Fruit fly (Drosophila melanogaster): ENCODE measurements around the gene CG34124.
A peak's percentile ranks its signal among the peaks of the same experiment; 100 is the strongest.

CG34124 gene

dm6 chr2L:4999389-5000032, 41.3 kb downstream of the CG34124 start (continued):
- TF ChIP-seq Nf-YB (GFP tag; optimal IDR thresholded peaks at IDR 0.05), result peak; percentile 11
- TF ChIP-seq Scr (GFP tag; IDR thresholded peaks at IDR 0.05; ENCODE audit: partially characterized antibody), result no peak
- no peak for TF ChIP-seq Tbp (GFP tag; optimal IDR thresholded peaks at IDR 0.05)
- peak; percentile 29 for TF ChIP-seq CG8359 (GFP tag; optimal IDR thresholded peaks at IDR 0.05; ENCODE audit: borderline replicate concordance)
- peak; percentile 73; the same call in 1 of the 2 replicates for TF ChIP-seq CG1024 (GFP tag; IDR thresholded peaks at IDR 0.05)
- TF ChIP-seq pan (optimal IDR thresholded peaks at IDR 0.05), result no peak
- peak in 1 of 2 experiments; percentile 73 for TF ChIP-seq pan (GFP tag; optimal IDR thresholded peaks at IDR 0.05 in 1 of 2, IDR thresholded peaks at IDR 0.05 in 1 of 2)
- no peak for TF ChIP-seq CG2875 (GFP tag; optimal IDR thresholded peaks at IDR 0.05)
- TF ChIP-seq bigmax (GFP tag; optimal IDR thresholded peaks at IDR 0.05), result no peak
- TF ChIP-seq nerfin-2 (GFP tag; IDR thresholded peaks at IDR 0.05; ENCODE audit: partially characterized antibody), result no peak
- no peak for TF ChIP-seq mld (GFP tag; IDR thresholded peaks at IDR 0.05; ENCODE audit: partially characterized antibody)
- TF ChIP-seq Xrp1 (GFP tag; IDR thresholded peaks at IDR 0.05), result peak; percentile 73
- TF ChIP-seq sd (tag; optimal IDR thresholded peaks at IDR 0.05), result no peak
- TF ChIP-seq pum (GFP tag; optimal IDR thresholded peaks at IDR 0.05), result peak; percentile 43
- peak; percentile 24 for TF ChIP-seq CG31388 (GFP tag; optimal IDR thresholded peaks at IDR 0.05)
- peak; percentile 2 for TF ChIP-seq pho (GFP tag; optimal IDR thresholded peaks at IDR 0.05)
- no peak for TF ChIP-seq CG8089 (GFP tag; optimal IDR thresholded peaks at IDR 0.05)
- TF ChIP-seq C15 (GFP tag; IDR thresholded peaks at IDR 0.05), result 0 out of 3 replicates have a peak, but pooled peaks have one; percentile 34
- TF ChIP-seq CG12391 (tag; optimal IDR thresholded peaks at IDR 0.05), result peak; percentile 60
- TF ChIP-seq usp (GFP tag; optimal IDR thresholded peaks at IDR 0.05), result no peak
- peak; percentile 21 for TF ChIP-seq Six4 (GFP tag; optimal IDR thresholded peaks at IDR 0.05)
- TF ChIP-seq ap (GFP tag; IDR thresholded peaks at IDR 0.05), result peak; percentile 49; the same call in 1 of the 2 replicates
- TF ChIP-seq CG4424 (GFP tag; optimal IDR thresholded peaks at IDR 0.05), result peak; percentile 61
- no peak for TF ChIP-seq Stat92E (GFP tag; optimal IDR thresholded peaks at IDR 0.05)
- TF ChIP-seq Fer2 (tag; optimal IDR thresholded peaks at IDR 0.05), result peak; percentile 40
- peak; percentile 12 for TF ChIP-seq ERR (GFP tag; optimal IDR thresholded peaks at IDR 0.05)
- peak; percentile 40 for TF ChIP-seq sima (GFP tag; optimal IDR thresholded peaks at IDR 0.05)
- no peak for TF ChIP-seq HmgD (GFP tag; optimal IDR thresholded peaks at IDR 0.05)
- TF ChIP-seq chif (GFP tag; optimal IDR thresholded peaks at IDR 0.05), result peak; percentile 50 to 67
- peak; percentile 7 for TF ChIP-seq cato (GFP tag; optimal IDR thresholded peaks at IDR 0.05; ENCODE audit: borderline replicate concordance)
- TF ChIP-seq vnd (GFP tag; IDR thresholded peaks at IDR 0.05; ENCODE audit: partially characterized antibody), result no peak
- TF ChIP-seq lilli (GFP tag; optimal IDR thresholded peaks at IDR 0.05), result peak; percentile 67
- TF ChIP-seq CG30431 (GFP tag; optimal IDR thresholded peaks at IDR 0.05), result peak; percentile 70
- TF ChIP-seq prd (optimal IDR thresholded peaks at IDR 0.05), result no peak
- peak; percentile 87 for TF ChIP-seq prd (GFP tag; IDR thresholded peaks at IDR 0.05)
- no peak for TF ChIP-seq Lpt (GFP tag; optimal IDR thresholded peaks at IDR 0.05)
- TF ChIP-seq cas (GFP tag; IDR thresholded peaks at IDR 0.05), result no peak
- peak; percentile 48 for TF ChIP-seq jumu (GFP tag; optimal IDR thresholded peaks at IDR 0.05)
- peak; percentile 14 for TF ChIP-seq NC2α (GFP tag; optimal IDR thresholded peaks at IDR 0.05)
- TF ChIP-seq CoRest (tag; optimal IDR thresholded peaks at IDR 0.05), result peak; percentile 75
- TF ChIP-seq CG14710 (tag; optimal IDR thresholded peaks at IDR 0.05), result peak; percentile 24
- TF ChIP-seq CG7745 (tag; optimal IDR thresholded peaks at IDR 0.05), result no peak
- TF ChIP-seq CG33213 (GFP tag; optimal IDR thresholded peaks at IDR 0.05), result peak; percentile 47
- TF ChIP-seq dm (GFP tag; optimal IDR thresholded peaks at IDR 0.05), result no peak
- TF ChIP-seq mam (GFP tag; optimal IDR thresholded peaks at IDR 0.05), result peak; percentile 64
- no peak for TF ChIP-seq yki (optimal IDR thresholded peaks at IDR 0.05)
- TF ChIP-seq Vsx1 (GFP tag; optimal IDR thresholded peaks at IDR 0.05), result peak; percentile 35
- peak; percentile 47 for TF ChIP-seq Bdp1 (GFP tag; optimal IDR thresholded peaks at IDR 0.05)
- peak; percentile 26 for TF ChIP-seq Hmx (GFP tag; optimal IDR thresholded peaks at IDR 0.05)
- TF ChIP-seq CG34422 (GFP tag; IDR thresholded peaks at IDR 0.05), result peak; percentile 74; the same call in 2 of the 3 replicates

Measured in whole organism, embryonic.